Comparison of ENCODE assay signal across 2 worm cellular contexts in genomic region chrX:11598839-11599238, ce11.
TF ChIP-seq lines count a peak whose summit lies in the region.

No protein-coding gene starts in this region.

TF ChIP-seq in whole organism, L1 larva, 84 proteins besides CTCF, POLR2A, EP300 and RAD21 (continues in another document):
- TF ChIP-seq ceh-88 (GFP tag; IDR thresholded peaks at IDR 0.05; lab: Robert Waterston, UW) (no peak), nhr-237 (tag; optimal IDR thresholded peaks at IDR 0.05; lab: Kevin White, UChicago) (no peak), nhr-19 (GFP tag; conservative IDR thresholded peaks at IDR 0.05; lab: Robert Waterston, UW) (peak; percentile 29; the same call in 1 of the 2 replicates), unc-130 (tag; optimal IDR thresholded peaks at IDR 0.05; lab: Kevin White, UChicago) (no peak), irx-1 (tag; optimal IDR thresholded peaks at IDR 0.05; lab: Kevin White, UChicago) (no peak), unc-98 (GFP tag; IDR thresholded peaks at IDR 0.05; lab: Robert Waterston, UW) (no peak), unc-62 (GFP tag; optimal IDR thresholded peaks at IDR 0.05; lab: Kevin White, UChicago) (no peak), ceh-82 (tag; optimal IDR thresholded peaks at IDR 0.05; lab: Kevin White, UChicago) (no peak), Y116A8C.19 (tag; optimal IDR thresholded peaks at IDR 0.05; lab: Kevin White, UChicago; ENCODE audit: borderline replicate concordance) (no peak), nhr-28 (tag; optimal IDR thresholded peaks at IDR 0.05; lab: Kevin White, UChicago) (no peak), efl-3 (GFP tag; optimal IDR thresholded peaks at IDR 0.05; lab: Kevin White, UChicago) (no peak), C04F5.9 (tag; optimal IDR thresholded peaks at IDR 0.05; lab: Kevin White, UChicago) (no peak), snpc-4 (tag; optimal IDR thresholded peaks at IDR 0.05; lab: Kevin White, UChicago) (no peak), unc-86 (tag; optimal IDR thresholded peaks at IDR 0.05; lab: Kevin White, UChicago) (no peak), lin-13 (GFP tag; optimal IDR thresholded peaks at IDR 0.05; lab: Kevin White, UChicago) (no peak), ceh-90 (tag; optimal IDR thresholded peaks at IDR 0.05; lab: Kevin White, UChicago) (no peak), dpl-1 (GFP tag; optimal IDR thresholded peaks at IDR 0.05; lab: Kevin White, UChicago) (no peak), elt-3 (tag; optimal IDR thresholded peaks at IDR 0.05; lab: Kevin White, UChicago) (peak in 1 of 6 experiments; percentile 23), rnt-1 (tag; optimal IDR thresholded peaks at IDR 0.05; lab: Kevin White, UChicago) (no peak), vab-15 (tag; optimal IDR thresholded peaks at IDR 0.05; lab: Kevin White, UChicago) (no peak), F16B12.6 (tag; optimal IDR thresholded peaks at IDR 0.05; lab: Kevin White, UChicago) (no peak), pqm-1 (tag; optimal IDR thresholded peaks at IDR 0.05; lab: Kevin White, UChicago) (no peak), nhr-77 (tag; optimal IDR thresholded peaks at IDR 0.05; lab: Kevin White, UChicago) (no peak), hpl-2 (GFP tag; optimal IDR thresholded peaks at IDR 0.05; lab: Kevin White, UChicago) (no peak), aly-2 (tag; optimal IDR thresholded peaks at IDR 0.05; lab: Kevin White, UChicago) (no peak), ets-5 (GFP tag; IDR thresholded peaks at IDR 0.05; lab: Robert Waterston, UW) (no peak), nhr-11 (tag; optimal IDR thresholded peaks at IDR 0.05; lab: Kevin White, UChicago) (no peak), blmp-1 (tag; optimal IDR thresholded peaks at IDR 0.05; lab: Kevin White, UChicago) (peak; percentile 6), nhr-71 (tag; optimal IDR thresholded peaks at IDR 0.05; lab: Kevin White, UChicago) (peak; percentile 22), lin-14 (GFP tag; optimal IDR thresholded peaks at IDR 0.05; lab: Kevin White, UChicago) (peak; percentile 57), C34B4.2 (tag; optimal IDR thresholded peaks at IDR 0.05; lab: Kevin White, UChicago) (no peak), zag-1 (tag; optimal IDR thresholded peaks at IDR 0.05; lab: Kevin White, UChicago) (no peak), pag-3 (tag; optimal IDR thresholded peaks at IDR 0.05; lab: Kevin White, UChicago; ENCODE audit: borderline replicate concordance, insufficient read depth) (no peak), nhr-20 (tag; optimal IDR thresholded peaks at IDR 0.05; lab: Kevin White, UChicago) (no peak), dsc-1 (tag; optimal IDR thresholded peaks at IDR 0.05; lab: Kevin White, UChicago) (no peak), lin-35 (GFP tag; optimal IDR thresholded peaks at IDR 0.05; lab: Kevin White, UChicago) (no peak), ztf-4 (tag; optimal IDR thresholded peaks at IDR 0.05; lab: Kevin White, UChicago) (no peak), tbx-2 (tag; optimal IDR thresholded peaks at IDR 0.05; lab: Kevin White, UChicago) (no peak), ceh-8 (GFP tag; optimal IDR thresholded peaks at IDR 0.05; lab: Kevin White, UChicago) (no peak), tlp-1 (tag; optimal IDR thresholded peaks at IDR 0.05; lab: Kevin White, UChicago) (no peak), snu-23 (GFP tag; optimal IDR thresholded peaks at IDR 0.05; lab: Kevin White, UChicago) (peak; percentile 16), aha-1 (tag; optimal IDR thresholded peaks at IDR 0.05; lab: Kevin White, UChicago) (no peak), sox-4 (tag; optimal IDR thresholded peaks at IDR 0.05; lab: Kevin White, UChicago) (no peak), xbp-1 (tag; optimal IDR thresholded peaks at IDR 0.05; lab: Kevin White, UChicago) (no peak), egl-27 (tag; optimal IDR thresholded peaks at IDR 0.05; lab: Kevin White, UChicago) (no peak), ztf-11 (tag; optimal IDR thresholded peaks at IDR 0.05; lab: Kevin White, UChicago) (no peak), jun-1 (tag; optimal IDR thresholded peaks at IDR 0.05; lab: Kevin White, UChicago) (no peak), hlh-17 (GFP tag; optimal IDR thresholded peaks at IDR 0.05; lab: Kevin White, UChicago; ENCODE audit: borderline replicate concordance) (no peak)

TF ChIP-seq in whole organism, mixed stage, embryonic, 35 proteins besides CTCF, POLR2A, EP300 and RAD21:
- TF ChIP-seq ces-1 (GFP tag; optimal IDR thresholded peaks at IDR 0.05; lab: Kevin White, UChicago) = peak; percentile 24
- no peak for TF ChIP-seq bed-3 (GFP tag; optimal IDR thresholded peaks at IDR 0.05; lab: Kevin White, UChicago)
- no peak for TF ChIP-seq nhr-76 (tag; optimal IDR thresholded peaks at IDR 0.05; lab: Kevin White, UChicago)

Comparison
In these comparisons a context has a peak if more than half of its experiments do, and no peak if none do; other contexts are left out.
1. Of the 14 proteins assayed by ChIP-seq in both whole organism, L1 larva and whole organism, mixed stage, embryonic: peak only in whole organism, L1 larva: blmp-1; only in whole organism, mixed stage, embryonic: ces-1; in both: none; in neither: 11; mixed calls (peak in some experiments, not most) for 1.